Worm (Caenorhabditis elegans) whole organism, L2 larva: Measurements from ENCODE around the gene M04B2.4.
A peak's percentile ranks its signal among the peaks of the same experiment; 100 is the strongest.

Experiments
- C34F6.9 ChIP-seq: fragments of 150-350 bp; optimal IDR thresholded peaks from 2 replicates; lab custom pipeline; 2014; ENCODE audit warnings: missing biosample characterization, missing genetic modification characterization
- F13H6.1 ChIP-seq: sonication (generic microtip); optimal IDR thresholded peaks from 2 replicates; lab custom pipeline; 2016; ENCODE audit warnings: missing genetic modification characterization, missing compliant biosample characterization
- R02D3.7 ChIP-seq: fragments of 150-350 bp; optimal IDR thresholded peaks from 2 replicates; lab custom pipeline; 2014; ENCODE audit warnings: missing biosample characterization, missing genetic modification characterization
- Y55F3AM.14 ChIP-seq: fragments of 200-800 bp; sonication (Bioruptor generic); optimal IDR thresholded peaks from 2 replicates; lab custom pipeline; 2018; ENCODE audit warnings: mild to moderate bottlenecking, missing genetic modification characterization, missing compliant biosample characterization
- ZK546.5 ChIP-seq: sonication (generic microtip); optimal IDR thresholded peaks from 2 replicates; lab custom pipeline; 2017; ENCODE audit warnings: missing biosample characterization, missing genetic modification characterization
- alr-1 ChIP-seq: fragments of 150-350 bp; optimal IDR thresholded peaks from 2 replicates; lab custom pipeline; 2014; ENCODE audit warnings: missing biosample characterization, missing genetic modification characterization
- aly-2 ChIP-seq: fragments of 150-350 bp; optimal IDR thresholded peaks from 2 replicates; lab custom pipeline; 2014; ENCODE audit warnings: missing biosample characterization, missing genetic modification characterization
- ama-1 ChIP-seq: fragments of 150-350 bp; optimal IDR thresholded peaks from 2 replicates; lab custom pipeline; 2018; ENCODE audit warnings: inconsistent platforms
- blmp-1 ChIP-seq: sonication (generic microtip); optimal IDR thresholded peaks from 2 replicates; lab custom pipeline; 2017; ENCODE audit warnings: missing genetic modification characterization, mild to moderate bottlenecking, missing compliant biosample characterization, antibody characterized with exemption, moderate library complexity; ENCODE audit not compliant: insufficient read depth
- ceh-16 ChIP-seq: fragments of 150-350 bp; optimal IDR thresholded peaks from 2 replicates; lab custom pipeline; 2014; ENCODE audit warnings: missing biosample characterization, missing genetic modification characterization
- ceh-82 ChIP-seq: fragments of 150-350 bp; optimal IDR thresholded peaks from 2 replicates; lab custom pipeline; 2014; ENCODE audit warnings: missing biosample characterization, missing genetic modification characterization
- crh-2 ChIP-seq: sonication (generic microtip); optimal IDR thresholded peaks from 2 replicates; lab custom pipeline; 2017; ENCODE audit warnings: missing biosample characterization, missing genetic modification characterization
- dmd-4 ChIP-seq: sonication (generic microtip); optimal IDR thresholded peaks from 2 replicates; lab custom pipeline; 2017; ENCODE audit warnings: missing biosample characterization, missing genetic modification characterization
- egl-27 ChIP-seq: sonication (generic microtip); optimal IDR thresholded peaks from 3 replicates; lab custom pipeline; 2017; ENCODE audit warnings: missing biosample characterization, missing genetic modification reagents, missing genetic modification characterization
- elt-1 ChIP-seq: fragments of 150-350 bp; optimal IDR thresholded peaks from 2 replicates; lab custom pipeline; 2014; ENCODE audit warnings: missing biosample characterization, missing genetic modification characterization
- elt-3 ChIP-seq: sonication (generic microtip); optimal IDR thresholded peaks from 2 replicates; lab custom pipeline; 2017; ENCODE audit warnings: missing biosample characterization, missing genetic modification characterization
- fos-1 ChIP-seq: fragments of 150-350 bp; optimal IDR thresholded peaks from 2 replicates; lab custom pipeline; 2014; ENCODE audit warnings: missing biosample characterization, missing genetic modification characterization
- gmeb-1 ChIP-seq: fragments of 150-350 bp; optimal IDR thresholded peaks from 2 replicates; lab custom pipeline; 2014; ENCODE audit warnings: missing biosample characterization, missing genetic modification characterization
- lin-11 ChIP-seq: fragments of 150-350 bp; sonication (generic microtip); optimal IDR thresholded peaks from 2 replicates; lab custom pipeline; 2014; ENCODE audit warnings: missing biosample characterization, missing genetic modification characterization, inconsistent platforms, mixed read lengths
- lin-13 ChIP-seq: fragments of 150-350 bp; optimal IDR thresholded peaks from 2 replicates; lab custom pipeline; 2014; ENCODE audit warnings: missing biosample characterization, missing genetic modification reagents, missing genetic modification characterization
- lin-39 ChIP-seq: fragments of 150-350 bp; optimal IDR thresholded peaks from 2 replicates; lab custom pipeline; 2014; ENCODE audit warnings: missing biosample characterization, missing genetic modification reagents, missing genetic modification characterization
- lsy-2 ChIP-seq, 2 experiments: fragments of 150-350 bp in 1 of 2; sonication (generic microtip) in 1 of 2; optimal IDR thresholded peaks; 2 replicates each; lab custom pipeline; 2014 to 2017; ENCODE audit warnings: missing biosample characterization in 2 of 2, missing genetic modification characterization in 2 of 2
- mab-5 ChIP-seq: fragments of 150-350 bp; optimal IDR thresholded peaks from 2 replicates; lab custom pipeline; 2014; ENCODE audit warnings: missing biosample characterization, missing genetic modification characterization
- mbf-1 ChIP-seq: sonication (generic microtip); optimal IDR thresholded peaks from 2 replicates; lab custom pipeline; 2017; ENCODE audit warnings: missing biosample characterization, missing genetic modification characterization
- mdl-1 ChIP-seq, 2 experiments: fragments of 150-350 bp in 1 of 2; sonication (generic microtip) in 1 of 2; optimal IDR thresholded peaks; 2 replicates each; lab custom pipeline; 2017; ENCODE audit warnings: missing biosample characterization in 2 of 2, missing genetic modification characterization in 2 of 2
- nhr-10 ChIP-seq: sonication (generic microtip); optimal IDR thresholded peaks from 2 replicates; lab custom pipeline; 2017; ENCODE audit warnings: missing biosample characterization, missing genetic modification characterization
- nhr-11 ChIP-seq: fragments of 150-350 bp; optimal IDR thresholded peaks from 2 replicates; lab custom pipeline; 2014; ENCODE audit warnings: missing biosample characterization, missing genetic modification characterization
- nhr-12 ChIP-seq: fragments of 150-350 bp; optimal IDR thresholded peaks from 2 replicates; lab custom pipeline; 2014; ENCODE audit warnings: missing biosample characterization, missing genetic modification characterization
- nhr-129 ChIP-seq: fragments of 150-350 bp; optimal IDR thresholded peaks from 2 replicates; lab custom pipeline; 2014; ENCODE audit warnings: missing biosample characterization, missing genetic modification characterization
- nhr-21 ChIP-seq: fragments of 150-350 bp; optimal IDR thresholded peaks from 2 replicates; lab custom pipeline; 2014; ENCODE audit warnings: missing biosample characterization, missing genetic modification characterization
- nhr-23 ChIP-seq: fragments of 150-350 bp; optimal IDR thresholded peaks from 2 replicates; lab custom pipeline; 2014; ENCODE audit warnings: missing biosample characterization, missing genetic modification reagents, missing genetic modification characterization
- nhr-237 ChIP-seq: fragments of 150-350 bp; optimal IDR thresholded peaks from 2 replicates; lab custom pipeline; 2014; ENCODE audit warnings: missing biosample characterization, missing genetic modification characterization
- nhr-25 ChIP-seq: fragments of 150-350 bp; sonication (generic microtip); optimal IDR thresholded peaks from 3 replicates; lab custom pipeline; 2014; ENCODE audit warnings: missing biosample characterization, missing genetic modification characterization
- nhr-6 ChIP-seq: fragments of 150-350 bp; optimal IDR thresholded peaks from 2 replicates; lab custom pipeline; 2014; ENCODE audit warnings: missing biosample characterization, missing genetic modification characterization
- nhr-77 ChIP-seq: fragments of 150-350 bp; optimal IDR thresholded peaks from 2 replicates; lab custom pipeline; 2014; ENCODE audit warnings: missing biosample characterization, missing genetic modification characterization
- peb-1 ChIP-seq: fragments of 150-350 bp; optimal IDR thresholded peaks from 2 replicates; lab custom pipeline; 2014; ENCODE audit warnings: missing biosample characterization, missing genetic modification characterization
- sem-4 ChIP-seq: fragments of 150-350 bp; optimal IDR thresholded peaks from 2 replicates; lab custom pipeline; 2014; ENCODE audit warnings: missing biosample characterization, missing genetic modification reagents, missing genetic modification characterization
- skn-1 ChIP-seq: sonication (generic microtip); optimal IDR thresholded peaks from 2 replicates; lab custom pipeline; 2017; ENCODE audit warnings: missing biosample characterization, missing genetic modification characterization
- sma-3 ChIP-seq: sonication (generic microtip); optimal IDR thresholded peaks from 2 replicates; lab custom pipeline; 2016; ENCODE audit warnings: missing genetic modification reagents, missing genetic modification characterization, missing compliant biosample characterization
- sma-9 ChIP-seq, 2 experiments: fragments of 150-350 bp in 1 of 2; sonication (generic microtip) in 1 of 2; optimal IDR thresholded peaks; 2 replicates each; lab custom pipeline; 2014 to 2016; ENCODE audit warnings: missing genetic modification characterization in 2 of 2, mild to moderate bottlenecking in 1 of 2, missing biosample characterization in 1 of 2, missing compliant biosample characterization in 1 of 2, missing genetic modification reagents in 1 of 2, moderate library complexity in 1 of 2
- snpc-4 ChIP-seq: fragments of 150-350 bp; optimal IDR thresholded peaks from 2 replicates; lab custom pipeline; 2014; ENCODE audit warnings: missing biosample characterization, missing genetic modification characterization
- unc-39 ChIP-seq: fragments of 150-350 bp; optimal IDR thresholded peaks from 2 replicates; lab custom pipeline; 2014; ENCODE audit warnings: missing biosample characterization, missing genetic modification characterization
- unc-55 ChIP-seq: fragments of 150-350 bp; sonication (generic microtip); optimal IDR thresholded peaks from 3 replicates; lab custom pipeline; 2014; ENCODE audit warnings: missing biosample characterization, missing genetic modification reagents, missing genetic modification characterization
- unc-62 ChIP-seq: fragments of 150-350 bp; optimal IDR thresholded peaks from 2 replicates; lab custom pipeline; 2014; ENCODE audit warnings: missing biosample characterization, missing genetic modification reagents, missing genetic modification characterization
- zag-1 ChIP-seq: fragments of 150-350 bp; optimal IDR thresholded peaks from 2 replicates; lab custom pipeline; 2014; ENCODE audit warnings: missing biosample characterization, missing genetic modification characterization
- ztf-1 ChIP-seq: fragments of 200-800 bp; sonication (Bioruptor generic); conservative IDR thresholded peaks from 2 replicates; pipeline ENCODE4 v1.3.6; 2022; ENCODE audit warnings: missing genetic modification characterization, missing compliant biosample characterization
- ztf-11 ChIP-seq: sonication (generic microtip); optimal IDR thresholded peaks from 2 replicates; lab custom pipeline; 2017; ENCODE audit warnings: missing biosample characterization, missing genetic modification characterization
- ztf-4 ChIP-seq: fragments of 150-350 bp; optimal IDR thresholded peaks from 2 replicates; lab custom pipeline; 2014; ENCODE audit warnings: missing biosample characterization, missing genetic modification characterization

M04B2.4 gene

ce11 chrIV:11492345-11492744 lies 28.5 kb downstream of the M04B2.4 start:
- TF ChIP-seq mab-5 (tag; lab: Kevin White, UChicago): no peak

ce11 chrIV:11491422-11491821 lies 29.4 kb downstream of the M04B2.4 start:
- no peak for TF ChIP-seq lin-39 (tag; lab: Kevin White, UChicago)
- no peak for TF ChIP-seq ceh-82 (tag; lab: Kevin White, UChicago)
- TF ChIP-seq ceh-16 (tag; lab: Kevin White, UChicago): no peak
- TF ChIP-seq F13H6.1: no peak
- TF ChIP-seq elt-1: no peak
- no peak for TF ChIP-seq skn-1 (tag; lab: Kevin White, UChicago)
- TF ChIP-seq nhr-10 (tag; lab: Kevin White, UChicago): no peak
- TF ChIP-seq ztf-1: no peak
- TF ChIP-seq mab-5 (tag; lab: Kevin White, UChicago): no peak
- no peak for TF ChIP-seq mbf-1 (tag; lab: Kevin White, UChicago)
- peak; percentile 77 for TF ChIP-seq blmp-1 (tag; lab: Kevin White, UChicago)
- TF ChIP-seq aly-2 (tag; lab: Kevin White, UChicago): no peak
- peak; percentile 56 for TF ChIP-seq fos-1 (tag; lab: Kevin White, UChicago)
- TF ChIP-seq C34F6.9 (tag; lab: Kevin White, UChicago): no peak
- no peak for TF ChIP-seq elt-3 (tag; lab: Kevin White, UChicago)
- TF ChIP-seq lin-13 (GFP tag; lab: Kevin White, UChicago): no peak
- no peak for TF ChIP-seq R02D3.7 (tag; lab: Kevin White, UChicago)
- TF ChIP-seq nhr-129 (tag; lab: Kevin White, UChicago): peak; percentile 11
- TF ChIP-seq nhr-23 (tag; lab: Kevin White, UChicago): no peak
- TF ChIP-seq nhr-237 (tag; lab: Kevin White, UChicago): no peak
- TF ChIP-seq sma-3 (GFP tag; lab: Kevin White, UChicago): peak; percentile 70
- TF ChIP-seq alr-1 (tag; lab: Kevin White, UChicago): no peak
- TF ChIP-seq nhr-12: no peak
- no peak for TF ChIP-seq sem-4 (tag; lab: Kevin White, UChicago)
- no peak for TF ChIP-seq unc-55 (GFP tag; lab: Kevin White, UChicago)
- TF ChIP-seq zag-1 (tag; lab: Kevin White, UChicago): no peak
- TF ChIP-seq nhr-21 (tag; lab: Kevin White, UChicago): peak; percentile 47
- TF ChIP-seq unc-62 (GFP tag; lab: Kevin White, UChicago): no peak
- no peak for TF ChIP-seq egl-27 (tag; lab: Kevin White, UChicago)
- TF ChIP-seq nhr-6 (tag; lab: Kevin White, UChicago): no peak
- no peak for TF ChIP-seq lin-11 (tag; lab: Kevin White, UChicago)
- TF ChIP-seq Y55F3AM.14 (GFP tag; lab: Kevin White, UChicago): peak; percentile 41
- TF ChIP-seq crh-2 (tag; lab: Kevin White, UChicago): no peak
- TF ChIP-seq ZK546.5 (tag; lab: Kevin White, UChicago): no peak
- TF ChIP-seq ztf-4: peak; percentile 17
- no peak for TF ChIP-seq dmd-4 (tag; lab: Kevin White, UChicago)
- no peak for TF ChIP-seq lsy-2 (tag; optimal IDR thresholded peaks at IDR 0.05; lab: Kevin White, UChicago)
- no peak for TF ChIP-seq peb-1
- no peak for TF ChIP-seq snpc-4 (tag; lab: Kevin White, UChicago)
- no peak for TF ChIP-seq nhr-77
- peak; percentile 32 for TF ChIP-seq sma-9 (GFP tag; optimal IDR thresholded peaks at IDR 0.05; lab: Kevin White, UChicago)
- no peak for TF ChIP-seq sma-9 (tag; optimal IDR thresholded peaks at IDR 0.05; lab: Kevin White, UChicago)
- TF ChIP-seq nhr-11 (tag; lab: Kevin White, UChicago): no peak
- no peak for TF ChIP-seq unc-39 (tag; lab: Kevin White, UChicago)
- no peak for TF ChIP-seq ama-1 (lab: Kevin White, UChicago)
- no peak for TF ChIP-seq ztf-11 (tag; lab: Kevin White, UChicago)
- TF ChIP-seq mdl-1 (tag; optimal IDR thresholded peaks at IDR 0.05; lab: Kevin White, UChicago): no peak
- TF ChIP-seq gmeb-1: no peak
- peak; percentile 78 for TF ChIP-seq nhr-25 (tag; lab: Kevin White, UChicago)
